Fruit fly (Drosophila melanogaster) whole organism, embryonic: ENCODE results near the gene CG3703.
A peak's percentile ranks its signal among the peaks of the same experiment; 100 is the strongest.

Source experiments
- B-H2 ChIP-seq: fragments of 200-800 bp; sonication (Bioruptor generic); optimal IDR thresholded peaks from 2 replicates; lab custom pipeline; 2018; ENCODE audit warnings: missing biosample characterization, mild to moderate bottlenecking, missing genetic modification characterization
- CG10267 ChIP-seq: fragments of 200-800 bp; sonication (Bioruptor generic); optimal IDR thresholded peaks from 2 replicates; lab custom pipeline; 2018; ENCODE audit warnings: missing biosample characterization, mild to moderate bottlenecking, missing genetic modification characterization, moderate library complexity
- CG10431 ChIP-seq: fragments of 200-800 bp; sonication (Bioruptor generic); optimal IDR thresholded peaks from 3 replicates; lab custom pipeline; 2018; ENCODE audit warnings: missing biosample characterization, mild to moderate bottlenecking, missing genetic modification characterization
- CG10462 ChIP-seq: fragments of 200-800 bp; sonication (Bioruptor generic); optimal IDR thresholded peaks from 2 replicates; lab custom pipeline; 2016; ENCODE audit warnings: missing biosample characterization, missing genetic modification characterization
- CG10959 ChIP-seq: fragments of 200-800 bp; sonication (Bioruptor generic); IDR thresholded peaks from 2 replicates; pipeline ENCODE4 v1.3.6; 2022; ENCODE audit warnings: missing biosample characterization, missing genetic modification characterization
- CG12155 ChIP-seq: fragments of 200-800 bp; sonication (Bioruptor generic); optimal IDR thresholded peaks from 3 replicates; lab custom pipeline; 2016; ENCODE audit warnings: missing biosample characterization, missing genetic modification characterization
- CG14860 ChIP-seq: fragments of 200-800 bp; sonication (Bioruptor generic); IDR thresholded peaks from 3 replicates; pipeline ENCODE4 v1.3.6; 2022; ENCODE audit warnings: missing biosample characterization, missing genetic modification characterization; ENCODE audit not compliant: partially characterized antibody
- CG15011 ChIP-seq: fragments of 200-800 bp; sonication (Bioruptor generic); optimal IDR thresholded peaks from 3 replicates; lab custom pipeline; 2018; ENCODE audit warnings: missing biosample characterization, mild to moderate bottlenecking, missing genetic modification characterization
- CG17186 ChIP-seq: fragments of 200-800 bp; sonication (Bioruptor generic); optimal IDR thresholded peaks from 3 replicates; lab custom pipeline; 2017; ENCODE audit warnings: missing biosample characterization, missing genetic modification reagents, missing genetic modification characterization
- CG1792 ChIP-seq: fragments of 200-800 bp; sonication (Bioruptor generic); optimal IDR thresholded peaks from 2 replicates; lab custom pipeline; 2016; ENCODE audit warnings: missing biosample characterization, missing genetic modification characterization
- CG1832 ChIP-seq: fragments of 200-800 bp; sonication (Bioruptor generic); optimal IDR thresholded peaks from 2 replicates; lab custom pipeline; 2017; ENCODE audit warnings: missing biosample characterization, mild to moderate bottlenecking, missing genetic modification characterization, inconsistent platforms
- CG18764 ChIP-seq: fragments of 200-800 bp; sonication (Bioruptor generic); optimal IDR thresholded peaks from 3 replicates; lab custom pipeline; 2016; ENCODE audit warnings: missing biosample characterization, missing genetic modification characterization
- CG31224 ChIP-seq: fragments of 200-800 bp; sonication (Bioruptor generic); IDR thresholded peaks from 2 replicates; pipeline ENCODE4 v1.3.6; 2022; ENCODE audit warnings: missing biosample characterization, missing genetic modification characterization
- CG7745 ChIP-seq: fragments of 200-800 bp; sonication (Bioruptor generic); optimal IDR thresholded peaks from 2 replicates; lab custom pipeline; 2018; ENCODE audit warnings: missing biosample characterization, mild to moderate bottlenecking, missing genetic modification characterization, moderate library complexity
- CG7786 ChIP-seq: fragments of 200-800 bp; sonication (Bioruptor generic); optimal IDR thresholded peaks from 2 replicates; lab custom pipeline; 2016; ENCODE audit warnings: missing biosample characterization, missing genetic modification characterization
- CG8388 ChIP-seq: fragments of 200-800 bp; sonication (Bioruptor generic); optimal IDR thresholded peaks from 2 replicates; lab custom pipeline; 2019; ENCODE audit warnings: missing biosample characterization, mild to moderate bottlenecking, missing genetic modification characterization, moderate library complexity
- CG9817 ChIP-seq: fragments of 200-800 bp; sonication (Bioruptor generic); optimal IDR thresholded peaks from 2 replicates; lab custom pipeline; 2018; ENCODE audit warnings: missing biosample characterization, mild to moderate bottlenecking, missing genetic modification characterization, moderate library complexity
- CTCF ChIP-seq: fragments of 200-800 bp; sonication (Bioruptor generic); optimal IDR thresholded peaks from 2 replicates; lab custom pipeline; 2017; ENCODE audit warnings: missing biosample characterization, mild to moderate bottlenecking, missing genetic modification characterization, moderate library complexity
- Doc2 ChIP-seq: fragments of 200-800 bp; sonication (Bioruptor generic); IDR thresholded peaks from 2 replicates; pipeline ENCODE4 v1.3.6; 2022; ENCODE audit warnings: missing biosample characterization, missing genetic modification characterization
- ERR ChIP-seq: fragments of 200-800 bp; sonication (Bioruptor generic); optimal IDR thresholded peaks from 2 replicates; lab custom pipeline; 2016; ENCODE audit warnings: missing biosample characterization, missing genetic modification characterization
- Ets65A ChIP-seq: fragments of 200-800 bp; sonication (Bioruptor generic); peaks from one replicate; lab custom pipeline; 2016; ENCODE audit warnings: missing biosample characterization, missing genetic modification characterization
- Ets97D ChIP-seq: fragments of 200-800 bp; sonication (Bioruptor generic); optimal IDR thresholded peaks from 3 replicates; lab custom pipeline; 2016; ENCODE audit warnings: missing biosample characterization, missing genetic modification characterization
- Fer1 ChIP-seq: fragments of 200-800 bp; sonication (Bioruptor generic); optimal IDR thresholded peaks from 2 replicates; lab custom pipeline; 2017; ENCODE audit warnings: missing biosample characterization, mild to moderate bottlenecking, missing genetic modification characterization
- Hr51 ChIP-seq, 2 experiments: fragments of 200-800 bp; sonication (Bioruptor generic); optimal IDR thresholded peaks; 2 replicates in 1 of 2; 3 replicates in 1 of 2; lab custom pipeline; 2016 to 2018; ENCODE audit warnings: missing biosample characterization in 2 of 2, missing genetic modification characterization in 2 of 2, mild to moderate bottlenecking in 1 of 2, moderate library complexity in 1 of 2
- Jarid2 ChIP-seq: fragments of 200-800 bp; sonication (Bioruptor generic); optimal IDR thresholded peaks from 3 replicates; lab custom pipeline; 2017; ENCODE audit warnings: mild to moderate bottlenecking, missing biosample characterization, missing genetic modification reagents, missing genetic modification characterization
- MTF-1 ChIP-seq: fragments of 200-800 bp; sonication (Bioruptor generic); optimal IDR thresholded peaks from 2 replicates; lab custom pipeline; 2018; ENCODE audit warnings: missing biosample characterization, mild to moderate bottlenecking, missing genetic modification characterization, borderline replicate concordance
- Meics ChIP-seq: fragments of 200-800 bp; sonication (Bioruptor generic); optimal IDR thresholded peaks from 2 replicates; lab custom pipeline; 2017; ENCODE audit warnings: missing biosample characterization, mild to moderate bottlenecking, missing genetic modification characterization
- Neu2 ChIP-seq: fragments of 200-800 bp; sonication (Bioruptor generic); optimal IDR thresholded peaks from 3 replicates; lab custom pipeline; 2016; ENCODE audit warnings: missing biosample characterization, missing genetic modification characterization, borderline replicate concordance
- Rfx ChIP-seq: fragments of 200-800 bp; sonication (Bioruptor generic); IDR thresholded peaks from 2 replicates; pipeline ENCODE4 v1.3.6; 2022; ENCODE audit warnings: missing biosample characterization, missing genetic modification characterization
- TFAM ChIP-seq: fragments of 200-800 bp; sonication (Bioruptor generic); optimal IDR thresholded peaks from 2 replicates; lab custom pipeline; 2017; ENCODE audit warnings: missing biosample characterization, missing genetic modification characterization, inconsistent platforms
- ato ChIP-seq: fragments of 200-800 bp; sonication (Bioruptor generic); IDR thresholded peaks from 2 replicates; pipeline ENCODE4 v1.3.6; 2022; ENCODE audit warnings: missing biosample characterization, missing genetic modification characterization; ENCODE audit not compliant: partially characterized antibody
- az2 ChIP-seq: fragments of 200-800 bp; sonication (Bioruptor generic); optimal IDR thresholded peaks from 3 replicates; lab custom pipeline; 2016; ENCODE audit warnings: missing biosample characterization, missing genetic modification characterization
- cas ChIP-seq: fragments of 200-800 bp; sonication (Bioruptor generic); IDR thresholded peaks from 2 replicates; pipeline ENCODE4 v1.3.6; 2022; ENCODE audit warnings: missing biosample characterization, missing genetic modification characterization
- cg ChIP-seq: fragments of 200-800 bp; sonication (Bioruptor generic); optimal IDR thresholded peaks from 3 replicates; lab custom pipeline; 2019; ENCODE audit warnings: missing biosample characterization, mild to moderate bottlenecking, missing genetic modification characterization, moderate library complexity
- dan ChIP-seq: fragments of 200-800 bp; sonication (Bioruptor generic); IDR thresholded peaks from 2 replicates; pipeline ENCODE4 v1.3.6; 2022; ENCODE audit warnings: missing biosample characterization, missing genetic modification characterization
- ems ChIP-seq: fragments of 200-800 bp; sonication (Bioruptor generic); optimal IDR thresholded peaks from 3 replicates; lab custom pipeline; 2016; ENCODE audit warnings: missing biosample characterization, missing genetic modification characterization
- hkb ChIP-seq, 2 experiments: fragments of 200-800 bp in 1 of 2; fragments of >200 bp in 1 of 2; sonication (Bioruptor generic) in 1 of 2; IDR thresholded peaks in 1 of 2; optimal IDR thresholded peaks in 1 of 2; 2 replicates each; pipeline versions ENCODE4 v1.3.6 to Lab custom; 2017 to 2022; ENCODE audit warnings: missing biosample characterization in 1 of 2, missing genetic modification characterization in 1 of 2
- luna ChIP-seq: fragments of 200-800 bp; sonication (Bioruptor generic); optimal IDR thresholded peaks from 2 replicates; lab custom pipeline; 2016; ENCODE audit warnings: missing biosample characterization, missing genetic modification characterization
- maf-S ChIP-seq: fragments of 200-800 bp; sonication (Bioruptor generic); optimal IDR thresholded peaks from 2 replicates; lab custom pipeline; 2016; ENCODE audit warnings: missing biosample characterization, missing genetic modification characterization
- org-1 ChIP-seq: fragments of 200-800 bp; sonication (Bioruptor generic); optimal IDR thresholded peaks from 2 replicates; lab custom pipeline; 2017; ENCODE audit warnings: missing biosample characterization, missing genetic modification characterization
- rib ChIP-seq: fragments of 200-800 bp; sonication (Bioruptor generic); IDR thresholded peaks from 2 replicates; pipeline ENCODE4 v1.3.6; 2022; ENCODE audit warnings: missing biosample characterization, missing genetic modification characterization
- schlank ChIP-seq: fragments of 200-800 bp; sonication (Bioruptor generic); optimal IDR thresholded peaks from 2 replicates; lab custom pipeline; 2018; ENCODE audit warnings: missing biosample characterization, mild to moderate bottlenecking, missing genetic modification characterization
- sens ChIP-seq: fragments of 200-800 bp; sonication (Bioruptor generic); peaks from one replicate; lab custom pipeline; 2016; ENCODE audit warnings: missing biosample characterization, missing genetic modification characterization
- sna ChIP-seq: fragments of 200-800 bp; sonication (Bioruptor generic); IDR thresholded peaks from 2 replicates; pipeline ENCODE4 v1.3.6; 2022; ENCODE audit warnings: missing biosample characterization, missing genetic modification characterization; ENCODE audit not compliant: partially characterized antibody
- tap ChIP-seq: fragments of 200-800 bp; optimal IDR thresholded peaks from 3 replicates; lab custom pipeline; 2019; ENCODE audit warnings: missing biosample characterization, mild to moderate bottlenecking, missing genetic modification characterization, moderate library complexity
- wek ChIP-seq: fragments of 200-800 bp; sonication (Bioruptor generic); optimal IDR thresholded peaks from 3 replicates; lab custom pipeline; 2018; ENCODE audit warnings: missing biosample characterization, mild to moderate bottlenecking, missing genetic modification characterization, moderate library complexity
- z ChIP-seq: fragments of 200-800 bp; sonication (Bioruptor generic); IDR thresholded peaks from 3 replicates; pipeline ENCODE4 v1.3.6; 2022; ENCODE audit warnings: missing biosample characterization, missing genetic modification characterization
- zen ChIP-seq: fragments of 200-800 bp; sonication (Bioruptor generic); optimal IDR thresholded peaks from 3 replicates; lab custom pipeline; 2018; ENCODE audit warnings: missing biosample characterization, mild to moderate bottlenecking, missing genetic modification characterization, moderate library complexity

Gene CG3703

dm6 chrX:935049-935900, 10.3 kb downstream of the CG3703 start, which contains the start of gene TRAM (continued):
- peak; percentile 68 for TF ChIP-seq CG7745 (tag; lab: Kevin White, UChicago)
- TF ChIP-seq maf-S: peak; percentile 97
- TF ChIP-seq B-H2 (GFP tag; lab: Kevin White, UChicago): peak; percentile 99
- peak; percentile 95 for TF ChIP-seq Doc2
- TF ChIP-seq wek (GFP tag; lab: Kevin White, UChicago): peak; percentile 94
- TF ChIP-seq CG17186 (GFP tag; lab: Kevin White, UChicago): peak; percentile 98
- TF ChIP-seq luna: peak; percentile 94
- TF ChIP-seq zen (tag; lab: Kevin White, UChicago): peak; percentile 95
- TF ChIP-seq ems: peak; percentile 97
- TF ChIP-seq MTF-1 (GFP tag; lab: Kevin White, UChicago): peak; percentile 95
- peak; percentile 88 for TF ChIP-seq TFAM
- TF ChIP-seq CG7786 (GFP tag; lab: Kevin White, UChicago): peak; percentile 98
- TF ChIP-seq Neu2 (GFP tag; lab: Kevin White, UChicago): peak; percentile 92
- no peak for TF ChIP-seq hkb (optimal IDR thresholded peaks at IDR 0.05; lab: Kevin White, UChicago)
- peak; percentile 99 for TF ChIP-seq hkb (GFP tag; IDR thresholded peaks at IDR 0.05; lab: Robert Waterston, UW)
- peak; percentile 99 for TF ChIP-seq sens (GFP tag; lab: Kevin White, UChicago)
- TF ChIP-seq CG10462 (GFP tag; lab: Kevin White, UChicago): peak; percentile 96
- no peak for TF ChIP-seq CG15011 (GFP tag; lab: Kevin White, UChicago)
- TF ChIP-seq CTCF (GFP tag; lab: Kevin White, UChicago): peak; percentile 69
- peak; percentile 95 for TF ChIP-seq cg (GFP tag; lab: Kevin White, UChicago)
- TF ChIP-seq sna: peak; percentile 70; the same call in 1 of the 2 replicates
- TF ChIP-seq rib (GFP tag; lab: Robert Waterston, UW): peak; percentile 98
- TF ChIP-seq ERR (GFP tag; lab: Kevin White, UChicago): peak; percentile 95
- TF ChIP-seq dan (GFP tag; lab: Robert Waterston, UW): peak; percentile 96
- peak; percentile 97 for TF ChIP-seq schlank (tag; lab: Kevin White, UChicago)
- TF ChIP-seq cas: peak; percentile 97
- TF ChIP-seq Ets65A (GFP tag; lab: Kevin White, UChicago): peak; percentile 100
- peak; percentile 92 for TF ChIP-seq CG1832 (GFP tag; lab: Kevin White, UChicago)
- peak; percentile 99 for TF ChIP-seq CG9817
- TF ChIP-seq Ets97D (GFP tag; lab: Kevin White, UChicago): peak; percentile 89
- TF ChIP-seq tap (tag; lab: Kevin White, UChicago): peak; percentile 96
- peak; percentile 78; the same call in 2 of the 3 replicates for TF ChIP-seq z (GFP tag; lab: Robert Waterston, UW)
- peak; percentile 99 for TF ChIP-seq Rfx (GFP tag; lab: Robert Waterston, UW)
- TF ChIP-seq CG14860 (GFP tag; lab: Robert Waterston, UW): peak; percentile 55; the same call in 2 of the 3 replicates
- peak; percentile 96 to 99 for TF ChIP-seq Hr51 (GFP tag; optimal IDR thresholded peaks at IDR 0.05; lab: Kevin White, UChicago)
- TF ChIP-seq CG31224 (GFP tag; lab: Robert Waterston, UW): peak; percentile 97
- TF ChIP-seq CG18764 (GFP tag; lab: Kevin White, UChicago): peak; percentile 97
- TF ChIP-seq CG8388 (GFP tag; lab: Kevin White, UChicago): peak; percentile 97
- TF ChIP-seq az2 (GFP tag; lab: Kevin White, UChicago): peak; percentile 97
- TF ChIP-seq Meics (GFP tag; lab: Kevin White, UChicago): peak; percentile 98
- peak; percentile 71 for TF ChIP-seq ato (GFP tag; lab: Robert Waterston, UW)
- peak; percentile 97 for TF ChIP-seq CG1792 (GFP tag; lab: Kevin White, UChicago)
- TF ChIP-seq CG10959 (GFP tag; lab: Robert Waterston, UW): peak; percentile 98
- peak; percentile 97 for TF ChIP-seq CG12155 (GFP tag; lab: Kevin White, UChicago)
- TF ChIP-seq org-1 (GFP tag; lab: Kevin White, UChicago): peak; percentile 99
- peak; percentile 91 for TF ChIP-seq CG10267 (tag; lab: Kevin White, UChicago)
- peak; percentile 98 for TF ChIP-seq Fer1 (GFP tag; lab: Kevin White, UChicago)
- TF ChIP-seq CG10431 (GFP tag; lab: Kevin White, UChicago): peak; percentile 96
- TF ChIP-seq Jarid2 (GFP tag; lab: Kevin White, UChicago): peak; percentile 85
